Fruit fly (Drosophila melanogaster) whole organism, prepupa: ENCODE data around the gene CG33257.

Source experiments
- Blimp-1 ChIP-seq: fragments of 200-800 bp; sonication (Bioruptor generic); optimal IDR thresholded peaks from 3 replicates; lab custom pipeline; 2017; ENCODE audit warnings: missing biosample characterization, missing genetic modification characterization, mild to moderate bottlenecking, moderate library complexity, missing genetic modification reagents
- CG11294 ChIP-seq: fragments of 200-800 bp; sonication (Bioruptor generic); IDR thresholded peaks from 2 replicates; pipeline ENCODE4 v1.3.6; 2022; ENCODE audit warnings: missing biosample characterization, missing genetic modification characterization
- CG11762 ChIP-seq: fragments of 200-800 bp; sonication (Bioruptor generic); optimal IDR thresholded peaks from 3 replicates; lab custom pipeline; 2016; ENCODE audit warnings: missing biosample characterization, missing genetic modification characterization; ENCODE audit not compliant: insufficient read depth
- CG15336 ChIP-seq: fragments of 200-800 bp; sonication (Bioruptor generic); IDR thresholded peaks from 2 replicates; pipeline ENCODE4 v1.3.6; 2022; ENCODE audit warnings: missing biosample characterization, missing genetic modification characterization
- CG31627 ChIP-seq: fragments of 200-800 bp; sonication (Bioruptor generic); optimal IDR thresholded peaks from 3 replicates; lab custom pipeline; 2016; ENCODE audit warnings: missing biosample characterization, missing genetic modification characterization
- CG32006 ChIP-seq: fragments of 200-800 bp; sonication (Bioruptor generic); optimal IDR thresholded peaks from 3 replicates; lab custom pipeline; 2017; ENCODE audit warnings: missing biosample characterization, mild to moderate bottlenecking, missing genetic modification characterization
- CG34406 ChIP-seq: fragments of 200-800 bp; sonication (Bioruptor generic); optimal IDR thresholded peaks from 3 replicates; lab custom pipeline; 2016; ENCODE audit warnings: missing biosample characterization, missing genetic modification characterization
- CG3919 ChIP-seq: fragments of 200-800 bp; sonication (Bioruptor generic); optimal IDR thresholded peaks from 3 replicates; lab custom pipeline; 2016; ENCODE audit warnings: missing biosample characterization, missing genetic modification characterization
- CG4318 ChIP-seq: fragments of 200-800 bp; sonication (Bioruptor generic); optimal IDR thresholded peaks from 3 replicates; lab custom pipeline; 2017; ENCODE audit warnings: missing biosample characterization, mild to moderate bottlenecking, missing genetic modification characterization
- CG6163 ChIP-seq: fragments of 200-800 bp; sonication (Bioruptor generic); IDR thresholded peaks from 3 replicates; pipeline ENCODE4 v1.3.6; 2022; ENCODE audit warnings: missing biosample characterization, missing genetic modification characterization
- CG6792 ChIP-seq: fragments of 200-800 bp; sonication (Bioruptor generic); optimal IDR thresholded peaks from 3 replicates; lab custom pipeline; 2016; ENCODE audit warnings: missing biosample characterization, missing genetic modification characterization
- CG6808 ChIP-seq: fragments of 200-800 bp; sonication (Bioruptor generic); optimal IDR thresholded peaks from 3 replicates; lab custom pipeline; 2017; ENCODE audit warnings: missing biosample characterization, missing genetic modification characterization, mild to moderate bottlenecking, moderate library complexity, missing genetic modification reagents
- CG8119 ChIP-seq: fragments of 200-800 bp; sonication (Bioruptor generic); IDR thresholded peaks from 3 replicates; pipeline ENCODE4 v1.3.6; 2022; ENCODE audit warnings: missing biosample characterization, missing genetic modification characterization
- CG8319 ChIP-seq: fragments of 200-800 bp; sonication (Bioruptor generic); optimal IDR thresholded peaks from 3 replicates; lab custom pipeline; 2016; ENCODE audit warnings: missing biosample characterization, missing genetic modification characterization
- Eip78C ChIP-seq: fragments of 200-800 bp; sonication (Bioruptor generic); peaks from one replicate; lab custom pipeline; 2016; ENCODE audit warnings: missing biosample characterization, missing genetic modification characterization
- Ets96B ChIP-seq: fragments of 200-800 bp; optimal IDR thresholded peaks from 2 replicates; lab custom pipeline; 2019; ENCODE audit warnings: missing biosample characterization, mild to moderate bottlenecking, missing genetic modification characterization, moderate library complexity
- Gug ChIP-seq: fragments of 200-800 bp; sonication (Bioruptor generic); IDR thresholded peaks from 2 replicates; pipeline ENCODE4 v1.3.6; 2022; ENCODE audit warnings: missing biosample characterization, missing genetic modification characterization
- Hr38 ChIP-seq: sonication (Bioruptor generic); optimal IDR thresholded peaks from 2 replicates; lab custom pipeline; 2016; ENCODE audit warnings: missing biosample characterization, missing genetic modification characterization
- Hr39 ChIP-seq: fragments of 200-800 bp; sonication (Bioruptor generic); optimal IDR thresholded peaks from 2 replicates; lab custom pipeline; 2016; ENCODE audit warnings: missing biosample characterization, missing genetic modification characterization
- Hr4 ChIP-seq: fragments of 200-800 bp; sonication (Bioruptor generic); optimal IDR thresholded peaks from 3 replicates; lab custom pipeline; 2016; ENCODE audit warnings: missing biosample characterization, missing genetic modification characterization
- Sox14 ChIP-seq: fragments of 200-800 bp; sonication (Bioruptor generic); optimal IDR thresholded peaks from 3 replicates; lab custom pipeline; 2016; ENCODE audit warnings: missing biosample characterization, missing genetic modification characterization
- Sox15 ChIP-seq: fragments of 200-800 bp; sonication (Bioruptor generic); optimal IDR thresholded peaks from 3 replicates; lab custom pipeline; 2016; ENCODE audit warnings: missing biosample characterization, missing genetic modification characterization
- achi ChIP-seq: fragments of 200-800 bp; sonication (Bioruptor generic); optimal IDR thresholded peaks from 3 replicates; lab custom pipeline; 2016; ENCODE audit warnings: missing biosample characterization, missing genetic modification characterization
- dac ChIP-seq: fragments of 200-800 bp; sonication (Bioruptor generic); optimal IDR thresholded peaks from 2 replicates; lab custom pipeline; 2017; ENCODE audit warnings: missing biosample characterization, mild to moderate bottlenecking, missing genetic modification characterization
- eg ChIP-seq: fragments of 200-800 bp; sonication (Bioruptor generic); IDR thresholded peaks from 3 replicates; pipeline ENCODE4 v1.3.6; 2022; ENCODE audit warnings: missing biosample characterization, missing genetic modification characterization
- esn ChIP-seq: fragments of 200-800 bp; sonication (Bioruptor generic); optimal IDR thresholded peaks from 2 replicates; lab custom pipeline; 2016; ENCODE audit warnings: missing biosample characterization, mild to moderate bottlenecking, missing genetic modification characterization, moderate library complexity
- lz ChIP-seq: fragments of 200-800 bp; sonication (Bioruptor generic); optimal IDR thresholded peaks from 3 replicates; lab custom pipeline; 2016; ENCODE audit warnings: missing biosample characterization, missing genetic modification characterization
- net ChIP-seq: fragments of 200-800 bp; sonication (Bioruptor generic); optimal IDR thresholded peaks from 3 replicates; lab custom pipeline; 2016; ENCODE audit warnings: missing biosample characterization, missing genetic modification characterization
- pdm3 ChIP-seq: fragments of 200-800 bp; sonication (Bioruptor generic); optimal IDR thresholded peaks from 3 replicates; lab custom pipeline; 2016; ENCODE audit warnings: missing biosample characterization, missing genetic modification characterization
- salr ChIP-seq, 2 experiments: fragments of 200-800 bp; sonication (Bioruptor generic); optimal IDR thresholded peaks; 3 replicates each; lab custom pipeline; 2016 to 2018; ENCODE audit warnings: missing biosample characterization in 2 of 2, missing genetic modification characterization in 2 of 2, mild to moderate bottlenecking in 1 of 2
- spab ChIP-seq: fragments of 200-800 bp; sonication (Bioruptor generic); optimal IDR thresholded peaks from 2 replicates; lab custom pipeline; 2017; ENCODE audit warnings: missing biosample characterization, mild to moderate bottlenecking, missing genetic modification characterization, missing genetic modification reagents
- ss ChIP-seq, 2 experiments: fragments of 200-800 bp; sonication (Bioruptor generic); optimal IDR thresholded peaks; 2 replicates in 1 of 2; 3 replicates in 1 of 2; lab custom pipeline; 2017 to 2018; ENCODE audit warnings: mild to moderate bottlenecking in 2 of 2, missing biosample characterization in 2 of 2, missing genetic modification characterization in 2 of 2, moderate library complexity in 1 of 2
- topi ChIP-seq: fragments of 200-800 bp; sonication (Bioruptor generic); optimal IDR thresholded peaks from 3 replicates; lab custom pipeline; 2016; ENCODE audit warnings: missing biosample characterization, missing genetic modification characterization
- vri ChIP-seq: fragments of 200-800 bp; sonication (Bioruptor generic); optimal IDR thresholded peaks from 3 replicates; lab custom pipeline; 2016; ENCODE audit warnings: missing biosample characterization, mild to moderate bottlenecking, missing genetic modification characterization

CG33257 gene

DNA sequence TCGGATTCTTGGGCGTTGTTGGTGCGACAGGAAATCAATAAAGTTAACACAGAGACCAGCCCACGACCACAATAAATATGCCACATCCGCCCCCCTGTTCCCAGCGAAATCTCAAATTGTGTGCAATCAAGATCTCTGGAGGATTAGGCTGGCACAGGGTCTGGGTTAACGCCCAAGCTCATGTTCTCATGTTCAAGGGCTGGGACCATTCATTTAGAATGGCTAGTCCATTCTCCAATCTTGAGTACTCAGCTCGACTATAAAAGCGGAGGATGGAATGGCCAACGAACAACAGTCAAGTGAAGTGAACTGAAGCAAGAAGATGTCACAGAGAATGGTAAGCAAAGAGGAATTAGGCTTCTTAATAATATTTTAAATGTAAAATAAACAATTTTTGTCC lies 13.1 kb upstream of the CG33257 start, which contains the start of gene CG13056:
Gene CG13056 (plus strand): TSS at position 301 of the 400 bp plus-strand sequence.
- TF ChIP-seq Ets96B (no peak), Sox14 (no peak), eg (GFP tag; lab: Robert Waterston, UW) (no peak), lz (GFP tag; lab: Kevin White, UChicago) (no peak), Hr39 (no peak), Gug (GFP tag; lab: Robert Waterston, UW) (no peak)

DNA sequence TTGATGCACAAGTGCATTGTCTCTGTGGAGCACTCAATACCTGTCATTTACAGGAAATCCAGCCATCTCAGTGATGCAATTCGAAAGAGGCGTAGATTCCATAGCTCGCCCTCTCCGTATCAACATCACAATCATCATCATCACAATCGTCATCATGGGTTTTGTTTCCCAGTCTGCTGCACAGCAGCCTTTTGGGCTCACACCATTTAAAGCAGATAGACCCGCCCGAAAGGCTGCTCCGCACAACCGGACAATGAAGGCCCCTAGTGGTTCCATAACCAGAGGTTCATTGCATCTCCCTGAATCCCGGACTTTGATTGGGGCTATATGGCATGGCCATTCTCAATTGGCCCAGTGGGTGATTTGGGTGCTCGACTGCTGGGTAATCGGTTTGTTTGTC lies 11.2 kb upstream of the CG33257 start:
- TF ChIP-seq CG32006 (GFP tag; lab: Kevin White, UChicago) (no peak), CG3919 (GFP tag; lab: Kevin White, UChicago) (no peak), CG8119 (GFP tag; lab: Robert Waterston, UW) (no peak), pdm3 (no peak), Gug (GFP tag; lab: Robert Waterston, UW) (no peak), CG11762 (GFP tag; lab: Kevin White, UChicago) (no peak), eg (GFP tag; lab: Robert Waterston, UW) (0 out of 3 replicates have a peak, but pooled peaks have one; percentile 32), Eip78C (GFP tag; lab: Kevin White, UChicago) (peak; percentile 41)

DNA sequence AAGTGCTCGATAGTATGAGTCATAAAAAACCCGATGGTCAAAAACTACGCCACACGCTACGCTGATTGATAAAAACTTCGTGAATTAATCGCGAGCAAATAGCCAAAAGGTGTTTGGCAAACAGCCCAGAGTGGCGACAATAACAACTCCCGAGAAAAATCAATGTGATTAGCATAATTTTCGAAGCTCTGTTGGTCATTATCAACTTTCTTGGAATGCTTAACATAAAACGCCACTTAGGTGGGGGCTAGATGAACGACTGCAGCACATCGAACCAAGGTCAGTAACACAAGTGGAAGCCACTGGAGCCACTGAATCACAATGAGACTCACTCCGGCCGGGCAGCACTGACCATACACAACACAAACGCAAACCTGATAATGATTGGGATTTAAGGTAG lies 8.4 kb upstream of the CG33257 start:
- TF ChIP-seq Eip78C (GFP tag; lab: Kevin White, UChicago) = no peak
- TF ChIP-seq ss (GFP tag; optimal IDR thresholded peaks at IDR 0.05; lab: Kevin White, UChicago) = no peak
- TF ChIP-seq Sox15 (GFP tag; lab: Kevin White, UChicago) = no peak
- no peak for TF ChIP-seq CG34406 (GFP tag; lab: Kevin White, UChicago)
- TF ChIP-seq vri (GFP tag; lab: Kevin White, UChicago) = no peak
- no peak for TF ChIP-seq Hr38
- TF ChIP-seq Gug (GFP tag; lab: Robert Waterston, UW) = no peak
- TF ChIP-seq net = no peak
- no peak for TF ChIP-seq lz (GFP tag; lab: Kevin White, UChicago)
- no peak for TF ChIP-seq topi (GFP tag; lab: Kevin White, UChicago)
- TF ChIP-seq achi (GFP tag; lab: Kevin White, UChicago) = no peak
- no peak for TF ChIP-seq spab
- TF ChIP-seq CG6808 (GFP tag; lab: Kevin White, UChicago) = no peak

- TF ChIP-seq net (no peak), Blimp-1 (GFP tag; lab: Kevin White, UChicago) (peak; percentile 75), dac (no peak)
Measured at dm6 chr3L:16338703-16339102, 7.4 kb upstream of the CG33257 start, which contains the start of gene CG4998. CG4998 (plus strand) TSS chr3L:16339003.

dm6 chr3L:16339463-16339862 lies 6.7 kb upstream of the CG33257 start:
- TF ChIP-seq Eip78C (GFP tag; lab: Kevin White, UChicago) (peak; percentile 81), Hr39 (no peak), eg (GFP tag; lab: Robert Waterston, UW) (peak; percentile 31; the same call in 1 of the 3 replicates), CG4318 (peak; percentile 28), CG34406 (GFP tag; lab: Kevin White, UChicago) (peak; percentile 9), CG8119 (GFP tag; lab: Robert Waterston, UW) (peak; percentile 74), CG15336 (GFP tag; lab: Robert Waterston, UW) (peak; percentile 69), CG11294 (GFP tag; lab: Robert Waterston, UW) (no peak), CG31627 (GFP tag; lab: Kevin White, UChicago) (no peak), spab (no peak), Gug (GFP tag; lab: Robert Waterston, UW) (no peak), CG6792 (GFP tag; lab: Kevin White, UChicago) (no peak), Hr4 (GFP tag; lab: Kevin White, UChicago) (peak; percentile 64), esn (GFP tag; lab: Kevin White, UChicago) (no peak), CG6163 (GFP tag; lab: Robert Waterston, UW) (peak; percentile 34; the same call in 1 of the 3 replicates), salr (GFP tag; optimal IDR thresholded peaks at IDR 0.05; lab: Kevin White, UChicago) (peak in 1 of 2 experiments; percentile 15), CG8319 (no peak)
